Fruit fly (Drosophila melanogaster): ENCODE results near the gene side-II.

The side-II gene

dm6 chr2L:14995594-14996463 is 23.7 kb upstream of the side-II start:
- TF ChIP-seq N (GFP tag; optimal IDR thresholded peaks at IDR 0.05) (no peak), sage (GFP tag; optimal IDR thresholded peaks at IDR 0.05) (peak; percentile 38), brk (GFP tag; optimal IDR thresholded peaks at IDR 0.05) (peak; percentile 72), Vsx2 (GFP tag; optimal IDR thresholded peaks at IDR 0.05; ENCODE audit: partially characterized antibody) (peak; percentile 15), br (GFP tag; optimal IDR thresholded peaks at IDR 0.05) (peak; percentile 70), sv (GFP tag; optimal IDR thresholded peaks at IDR 0.05) (peak; percentile 85), Myc (optimal IDR thresholded peaks at IDR 0.05) (no peak), CG9705 (GFP tag; optimal IDR thresholded peaks at IDR 0.05) (peak; percentile 45), OdsH (GFP tag; optimal IDR thresholded peaks at IDR 0.05) (peak; percentile 90), rgr (GFP tag; optimal IDR thresholded peaks at IDR 0.05) (peak; percentile 89), Hr78 (GFP tag; optimal IDR thresholded peaks at IDR 0.05) (no peak), ey (GFP tag; optimal IDR thresholded peaks at IDR 0.05) (peak; percentile 60), Mio (GFP tag; optimal IDR thresholded peaks at IDR 0.05) (no peak), pan (optimal IDR thresholded peaks at IDR 0.05) (no peak), tai (GFP tag; optimal IDR thresholded peaks at IDR 0.05) (no peak), Hnf4 (GFP tag; optimal IDR thresholded peaks at IDR 0.05) (peak; percentile 55), foxo (GFP tag; optimal IDR thresholded peaks at IDR 0.05) (peak in 1 of 2 experiments; percentile 88), Jra (GFP tag; optimal IDR thresholded peaks at IDR 0.05) (peak; percentile 36), dl (GFP tag; optimal IDR thresholded peaks at IDR 0.05; ENCODE audit: insufficient read depth in 1 of 2, partially characterized antibody in 2 of 2) (peak in 1 of 2 experiments; percentile 59), HLH106 (tag; optimal IDR thresholded peaks at IDR 0.05) (peak; percentile 88), CG32264 (GFP tag; optimal IDR thresholded peaks at IDR 0.05) (no peak), fru (GFP tag; optimal IDR thresholded peaks at IDR 0.05) (peak; percentile 57), Dfd (GFP tag; optimal IDR thresholded peaks at IDR 0.05) (no peak), woc (GFP tag; optimal IDR thresholded peaks at IDR 0.05) (peak; percentile 31), lola (GFP tag; optimal IDR thresholded peaks at IDR 0.05) (no peak), GATAd (GFP tag; optimal IDR thresholded peaks at IDR 0.05) (no peak), Rel (GFP tag; optimal IDR thresholded peaks at IDR 0.05) (peak; percentile 80), Rel (tag; optimal IDR thresholded peaks at IDR 0.05) (no peak), h (GFP tag; optimal IDR thresholded peaks at IDR 0.05) (peak; percentile 83), Hr83 (GFP tag; optimal IDR thresholded peaks at IDR 0.05; ENCODE audit: poor library complexity, severe bottlenecking) (no peak), dsf (GFP tag; optimal IDR thresholded peaks at IDR 0.05; ENCODE audit: borderline replicate concordance) (no peak), psq (GFP tag; optimal IDR thresholded peaks at IDR 0.05) (peak; percentile 82), jim (GFP tag; optimal IDR thresholded peaks at IDR 0.05) (no peak), Sp1 (GFP tag; optimal IDR thresholded peaks at IDR 0.05) (peak; percentile 86), dmrt93B (GFP tag; optimal IDR thresholded peaks at IDR 0.05) (peak; percentile 75), Dif (GFP tag; optimal IDR thresholded peaks at IDR 0.05; ENCODE audit: partially characterized antibody) (peak; percentile 62), CrebA (GFP tag; optimal IDR thresholded peaks at IDR 0.05; ENCODE audit: borderline replicate concordance) (peak; percentile 34), Abd-B (GFP tag; optimal IDR thresholded peaks at IDR 0.05) (no peak), usp (GFP tag; optimal IDR thresholded peaks at IDR 0.05) (no peak)

dm6 chr2L:14994834-14995506 is 22.9 kb upstream of the side-II start:
- no peak for TF ChIP-seq foxo (GFP tag; optimal IDR thresholded peaks at IDR 0.05)
- no peak for TF ChIP-seq h (GFP tag; optimal IDR thresholded peaks at IDR 0.05)
- TF ChIP-seq Hr83 (GFP tag; optimal IDR thresholded peaks at IDR 0.05; ENCODE audit: poor library complexity, severe bottlenecking) = no peak
- no peak for TF ChIP-seq Myc (optimal IDR thresholded peaks at IDR 0.05)
- no peak for TF ChIP-seq dl (GFP tag; optimal IDR thresholded peaks at IDR 0.05; ENCODE audit: insufficient read depth in 1 of 2, partially characterized antibody in 2 of 2)
- no peak for TF ChIP-seq Dif (GFP tag; optimal IDR thresholded peaks at IDR 0.05; ENCODE audit: partially characterized antibody)
- no peak for TF ChIP-seq Hnf4 (GFP tag; optimal IDR thresholded peaks at IDR 0.05)
- TF ChIP-seq brk (GFP tag; optimal IDR thresholded peaks at IDR 0.05) = no peak
- TF ChIP-seq rgr (GFP tag; optimal IDR thresholded peaks at IDR 0.05) = no peak
- TF ChIP-seq Abd-B (GFP tag; optimal IDR thresholded peaks at IDR 0.05) = no peak
- no peak for TF ChIP-seq Sp1 (GFP tag; optimal IDR thresholded peaks at IDR 0.05)
- TF ChIP-seq jim (GFP tag; optimal IDR thresholded peaks at IDR 0.05) = no peak
- TF ChIP-seq Hr78 (GFP tag; optimal IDR thresholded peaks at IDR 0.05) = no peak
- no peak for TF ChIP-seq usp (GFP tag; optimal IDR thresholded peaks at IDR 0.05)
- no peak for TF ChIP-seq psq (GFP tag; optimal IDR thresholded peaks at IDR 0.05)
- no peak for TF ChIP-seq HLH106 (tag; optimal IDR thresholded peaks at IDR 0.05)

Measured in whole organism, wandering third instar larva.